Fruit fly (Drosophila melanogaster) whole organism: Measurements from ENCODE around the gene CG14312.

Source experiments
- CG8478 ChIP-seq: fragments of >200 bp; optimal IDR thresholded peaks from 2 replicates; lab custom pipeline; 2018; ENCODE audit warnings: inconsistent platforms
- Dll ChIP-seq: fragments of >200 bp; optimal IDR thresholded peaks from 2 replicates; lab custom pipeline; 2017
- EcR ChIP-seq, 2 experiments: fragments of >200 bp; optimal IDR thresholded peaks; 2 replicates each; lab custom pipeline; 2017; ENCODE audit warnings: missing biosample characterization in 2 of 2, missing genetic modification characterization in 2 of 2, missing genetic modification reagents in 2 of 2
- pan ChIP-seq: fragments of >200 bp; optimal IDR thresholded peaks from 2 replicates; lab custom pipeline; 2017
- psq ChIP-seq: fragments of >200 bp; optimal IDR thresholded peaks from 2 replicates; lab custom pipeline; 2017
- usp ChIP-seq: fragments of >200 bp; optimal IDR thresholded peaks from 2 replicates; lab custom pipeline; 2017; ENCODE audit warnings: missing biosample characterization, missing genetic modification characterization, mixed read lengths

The CG14312 gene

dm6 chr3R:18277406-18277805 lies 5.9 kb downstream of the CG14312 start:
- no peak for TF ChIP-seq pan (lab: Kevin White, UChicago)
- no peak for TF ChIP-seq usp (GFP tag; lab: Kevin White, UChicago)
- TF ChIP-seq psq, result no peak
- TF ChIP-seq EcR (GFP tag; optimal IDR thresholded peaks at IDR 0.05; lab: Kevin White, UChicago), result no peak
- no peak for TF ChIP-seq Dll (lab: Kevin White, UChicago)
- no peak for TF ChIP-seq CG8478 (lab: Kevin White, UChicago)

DNA sequence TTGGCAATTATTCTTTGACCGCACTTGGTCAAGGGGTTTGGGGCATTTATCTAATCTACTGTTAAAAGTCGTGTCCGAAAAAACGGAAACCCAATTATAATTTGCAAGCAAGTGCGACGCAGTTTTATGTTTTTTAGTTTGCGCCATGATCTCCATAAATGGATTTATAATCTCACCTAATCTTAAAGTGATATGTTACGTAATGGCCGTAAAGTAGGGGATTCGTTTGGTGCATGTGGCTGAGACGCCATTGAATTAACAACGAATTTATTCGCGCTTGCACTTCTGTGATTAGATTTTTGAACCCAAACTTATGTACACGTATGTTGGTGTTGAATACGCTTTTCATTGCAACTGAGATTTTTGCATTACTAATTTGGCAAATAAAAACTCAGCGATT lies 6.6 kb downstream of the CG14312 start:
- TF ChIP-seq usp (GFP tag; lab: Kevin White, UChicago) (no peak), pan (lab: Kevin White, UChicago) (no peak), EcR (GFP tag; optimal IDR thresholded peaks at IDR 0.05; lab: Kevin White, UChicago) (no peak), psq (no peak), Dll (lab: Kevin White, UChicago) (no peak), CG8478 (lab: Kevin White, UChicago) (no peak)

dm6 chr3R:18275113-18275782 lies 8.1 kb downstream of the CG14312 start:
- TF ChIP-seq pan (lab: Kevin White, UChicago), result no peak
- TF ChIP-seq Dll (lab: Kevin White, UChicago), result no peak
- TF ChIP-seq EcR (GFP tag; optimal IDR thresholded peaks at IDR 0.05; lab: Kevin White, UChicago), result no peak
- no peak for TF ChIP-seq CG8478 (lab: Kevin White, UChicago)

DNA sequence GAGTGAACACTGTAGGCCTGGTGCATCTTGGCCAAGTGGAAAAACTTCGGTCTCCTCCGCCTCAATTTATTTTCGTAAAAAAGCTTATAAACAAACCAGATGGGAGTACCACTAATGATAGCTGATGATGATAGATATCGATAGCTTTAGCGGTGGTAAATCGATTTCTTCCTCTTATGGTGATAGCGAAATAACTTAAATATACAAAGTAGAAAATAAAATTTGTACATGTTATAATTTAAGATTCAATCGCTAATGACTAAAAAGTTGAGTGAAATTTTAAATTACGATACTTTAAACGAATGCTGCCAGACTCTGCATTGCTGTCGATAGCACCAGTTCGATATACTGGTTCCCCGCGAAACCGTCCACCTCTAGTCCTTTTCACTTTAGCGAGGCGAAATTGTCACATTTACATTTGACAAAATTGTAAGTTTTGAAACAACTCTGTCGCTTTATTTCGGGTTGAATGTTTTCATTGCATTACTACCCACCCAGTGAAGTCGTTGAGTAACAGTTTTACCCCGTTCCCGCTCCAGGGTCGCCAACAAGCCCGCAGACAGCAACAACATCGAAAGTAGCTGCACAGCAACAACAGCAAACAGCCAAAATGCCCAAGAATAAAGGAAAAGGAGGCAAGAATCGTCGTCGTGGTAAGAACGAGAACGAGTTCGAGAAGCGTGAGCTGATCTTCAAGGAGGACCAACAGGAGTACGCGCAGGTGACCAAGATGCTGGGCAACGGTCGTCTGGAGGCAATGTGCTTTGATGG lies 8.8 kb downstream of the CG14312 start, which contains the start of the genes Vps39 and eIF1A:
Vps39 (minus strand) TSS at position 119 of the 771 bp plus-strand sequence.
eIF1A (plus strand) TSS at position 338 of the 771 bp plus-strand sequence.
- no peak for TF ChIP-seq EcR (GFP tag; optimal IDR thresholded peaks at IDR 0.05; lab: Kevin White, UChicago)
- no peak for TF ChIP-seq pan (lab: Kevin White, UChicago)
- TF ChIP-seq Dll (lab: Kevin White, UChicago), result no peak
- no peak for TF ChIP-seq psq
- no peak for TF ChIP-seq CG8478 (lab: Kevin White, UChicago)
- TF ChIP-seq usp (GFP tag; lab: Kevin White, UChicago), result no peak

DNA sequence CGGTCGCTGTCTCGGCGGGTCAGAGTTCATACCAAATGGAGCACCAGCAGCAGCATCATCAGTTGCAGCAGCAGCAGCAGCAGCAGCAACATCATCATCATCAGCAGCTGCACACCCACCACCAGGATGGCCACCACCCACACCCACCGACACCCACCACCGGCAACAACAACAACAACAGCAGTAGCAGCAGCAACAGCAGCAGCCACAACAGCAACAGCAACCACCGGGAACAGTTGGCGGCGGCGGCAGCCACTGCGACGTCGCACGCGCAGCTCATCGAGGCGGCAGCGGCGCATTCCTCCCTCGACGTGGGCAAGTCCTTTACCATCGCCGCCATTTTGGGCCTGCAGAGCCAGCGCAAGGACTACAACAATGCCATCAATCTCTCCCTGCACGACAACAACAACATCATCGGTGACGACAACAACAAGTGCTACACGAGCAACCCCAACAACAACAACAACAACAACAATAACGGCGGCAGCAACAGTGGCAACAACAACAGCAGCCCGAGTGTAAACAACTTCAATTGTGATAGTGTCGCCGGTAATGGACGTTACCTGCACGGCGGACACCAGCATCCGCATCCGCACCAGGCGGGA lies 13.5 kb downstream of the CG14312 start:
- no peak for TF ChIP-seq pan (lab: Kevin White, UChicago)
- TF ChIP-seq Dll (lab: Kevin White, UChicago), result no peak
- TF ChIP-seq EcR (GFP tag; optimal IDR thresholded peaks at IDR 0.05; lab: Kevin White, UChicago), result no peak
- no peak for TF ChIP-seq CG8478 (lab: Kevin White, UChicago)
- TF ChIP-seq usp (GFP tag; lab: Kevin White, UChicago), result no peak
- no peak for TF ChIP-seq psq

DNA sequence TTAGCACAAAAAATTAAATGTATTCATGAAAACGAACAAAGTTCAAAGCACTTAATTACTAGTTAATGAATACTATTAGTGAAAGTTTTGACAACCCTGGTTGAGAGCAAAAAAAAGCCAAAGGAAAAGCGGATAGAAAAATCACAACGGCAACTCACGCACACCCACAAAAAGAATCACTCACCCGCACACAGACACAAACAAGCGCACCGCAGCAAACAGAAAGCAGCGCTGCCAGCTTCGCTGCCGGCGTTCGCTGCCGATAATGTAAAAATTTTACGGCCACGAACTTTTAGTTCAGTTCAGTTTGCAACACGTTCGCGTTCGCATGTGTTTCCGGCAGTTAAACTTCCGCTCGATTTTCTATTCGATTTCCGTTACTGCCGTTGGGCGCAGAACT lies 15.8 kb downstream of the CG14312 start, which contains the start of gene CG18599:
CG18599 (plus strand) TSS at position 301 of the 400 bp plus-strand sequence.
- TF ChIP-seq pan (lab: Kevin White, UChicago) (no peak), psq (no peak), Dll (lab: Kevin White, UChicago) (no peak), EcR (GFP tag; optimal IDR thresholded peaks at IDR 0.05; lab: Kevin White, UChicago) (no peak), usp (GFP tag; lab: Kevin White, UChicago) (no peak), CG8478 (lab: Kevin White, UChicago) (no peak)

- TF ChIP-seq psq (no peak), pan (lab: Kevin White, UChicago) (no peak), EcR (GFP tag; optimal IDR thresholded peaks at IDR 0.05; lab: Kevin White, UChicago) (no peak), Dll (lab: Kevin White, UChicago) (no peak), usp (GFP tag; lab: Kevin White, UChicago) (no peak), CG8478 (lab: Kevin White, UChicago) (no peak)
Measured at dm6 chr3R:18266665-18267064, 16.7 kb downstream of the CG14312 start.

dm6 chr3R:18265275-18265674 lies 18.1 kb downstream of the CG14312 start:
- no peak for TF ChIP-seq pan (lab: Kevin White, UChicago)
- no peak for TF ChIP-seq EcR (GFP tag; optimal IDR thresholded peaks at IDR 0.05; lab: Kevin White, UChicago)
- TF ChIP-seq Dll (lab: Kevin White, UChicago), result no peak
- TF ChIP-seq psq, result no peak
- TF ChIP-seq CG8478 (lab: Kevin White, UChicago), result no peak
- TF ChIP-seq usp (GFP tag; lab: Kevin White, UChicago), result no peak

dm6 chr3R:18261602-18262001 lies 21.7 kb downstream of the CG14312 start:
- TF ChIP-seq psq (no peak), usp (GFP tag; lab: Kevin White, UChicago) (no peak), CG8478 (lab: Kevin White, UChicago) (no peak), Dll (lab: Kevin White, UChicago) (no peak), pan (lab: Kevin White, UChicago) (no peak), EcR (GFP tag; optimal IDR thresholded peaks at IDR 0.05; lab: Kevin White, UChicago) (no peak)

DNA sequence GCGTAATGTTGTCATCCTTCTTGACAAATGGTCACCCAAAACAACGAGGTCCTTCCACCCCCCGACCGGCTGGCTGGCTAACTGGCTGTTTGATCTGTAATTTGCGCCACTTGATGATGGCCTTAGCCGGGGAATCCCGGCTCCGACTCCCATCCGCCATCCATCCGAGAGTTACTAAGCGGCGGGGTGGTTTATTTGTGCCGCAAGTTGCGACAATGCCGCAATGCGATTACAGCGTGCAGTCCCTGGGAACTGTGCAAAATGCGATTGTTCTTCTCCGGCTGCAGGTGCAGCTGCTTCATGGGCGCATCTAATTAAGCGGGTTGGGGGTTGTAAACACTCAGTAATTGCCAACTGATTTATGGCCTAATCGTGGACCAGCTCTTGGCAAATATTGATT lies 23.3 kb downstream of the CG14312 start:
- TF ChIP-seq psq, result no peak
- TF ChIP-seq pan (lab: Kevin White, UChicago), result no peak
- TF ChIP-seq CG8478 (lab: Kevin White, UChicago), result no peak
- TF ChIP-seq usp (GFP tag; lab: Kevin White, UChicago), result no peak
- no peak for TF ChIP-seq EcR (GFP tag; optimal IDR thresholded peaks at IDR 0.05; lab: Kevin White, UChicago)
- no peak for TF ChIP-seq Dll (lab: Kevin White, UChicago)

DNA sequence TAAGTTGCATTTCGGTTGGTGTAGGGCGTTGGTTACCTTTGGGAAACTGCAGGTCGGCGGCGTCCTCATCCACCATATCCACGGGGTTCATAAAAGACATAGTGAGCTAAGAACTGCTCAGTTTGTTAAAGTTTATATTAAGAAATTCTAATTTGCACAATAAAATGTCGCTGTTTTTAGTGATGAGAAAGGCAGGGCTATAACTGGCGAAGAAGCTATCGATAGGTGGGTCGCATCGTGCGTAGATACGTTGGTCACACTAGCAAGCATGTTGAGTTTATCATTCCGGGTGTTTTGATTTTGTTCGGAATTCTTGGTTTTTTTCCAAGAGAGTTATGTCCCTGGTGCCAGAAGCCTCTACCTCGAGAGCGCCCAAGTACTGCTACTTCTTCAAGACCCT lies 28.0 kb downstream of the CG14312 start, which contains the start of the genes Ada2a, Polr2D, Tgs1 and moi:
Ada2a (minus strand) TSS at position 207 of the 400 bp plus-strand sequence.
Polr2D (minus strand) TSS at position 207 of the 400 bp plus-strand sequence.
Tgs1 (plus strand) TSS at position 250 of the 400 bp plus-strand sequence.
moi (plus strand) TSS at position 250 of the 400 bp plus-strand sequence.
- TF ChIP-seq psq (no peak), CG8478 (lab: Kevin White, UChicago) (no peak), EcR (GFP tag; optimal IDR thresholded peaks at IDR 0.05; lab: Kevin White, UChicago) (no peak), Dll (lab: Kevin White, UChicago) (no peak), usp (GFP tag; lab: Kevin White, UChicago) (no peak), pan (lab: Kevin White, UChicago) (no peak)
